Fruit fly (Drosophila melanogaster) whole organism, adult: ENCODE measurements around the gene CG43954.

Experiments
- CG11617 ChIP-seq: fragments of 200-800 bp; sonication (Bioruptor generic); optimal IDR thresholded peaks from 2 replicates; lab custom pipeline; 2017; ENCODE audit warnings: mild to moderate bottlenecking, missing biosample characterization, missing genetic modification reagents, missing genetic modification characterization
- CG33017 ChIP-seq: fragments of 200-800 bp; sonication (Bioruptor generic); optimal IDR thresholded peaks from 2 replicates; lab custom pipeline; 2018; ENCODE audit warnings: missing biosample characterization, mild to moderate bottlenecking, missing genetic modification characterization, moderate library complexity
- CG7045 ChIP-seq: fragments of 200-800 bp; sonication (Bioruptor generic); optimal IDR thresholded peaks from 2 replicates; lab custom pipeline; 2017; ENCODE audit warnings: missing biosample characterization, mild to moderate bottlenecking, missing genetic modification characterization
- Crg-1 ChIP-seq: fragments of 200-800 bp; sonication (Bioruptor generic); optimal IDR thresholded peaks from 2 replicates; lab custom pipeline; 2016; ENCODE audit warnings: missing biosample characterization, missing genetic modification characterization
- Hr96 ChIP-seq: fragments of 200-800 bp; sonication (Bioruptor generic); optimal IDR thresholded peaks from 2 replicates; lab custom pipeline; 2016; ENCODE audit warnings: missing biosample characterization, missing genetic modification characterization
- kay ChIP-seq: fragments of 200-800 bp; sonication (Bioruptor generic); peaks from one replicate; lab custom pipeline; 2016; ENCODE audit warnings: missing biosample characterization, missing genetic modification characterization, borderline replicate concordance

- TF ChIP-seq Crg-1 (GFP tag; lab: Kevin White, UChicago) (no peak), CG33017 (tag; lab: Kevin White, UChicago) (no peak), CG11617 (GFP tag; lab: Kevin White, UChicago) (no peak), Hr96 (no peak), kay (GFP tag; lab: Kevin White, UChicago) (no peak), CG7045 (GFP tag; lab: Kevin White, UChicago) (no peak)
These were observed 13.4 kb downstream of the CG43954 start for dm6 chr3L:16698089-16698488.
